Worm (Caenorhabditis elegans): ENCODE results near the gene Y73F8A.23.

- TF ChIP-seq ama-1 (optimal IDR thresholded peaks at IDR 0.05) (no peak), aly-1 (tag; optimal IDR thresholded peaks at IDR 0.05) (no peak), hmbx-1 (tag; optimal IDR thresholded peaks at IDR 0.05) (no peak), flt-1 (GFP tag; IDR thresholded peaks at IDR 0.05) (no peak), tbx-37 (GFP tag; conservative IDR thresholded peaks at IDR 0.05) (no peak), pes-1 (GFP tag; IDR thresholded peaks at IDR 0.05) (no peak; the same call in 1 of the 2 replicates), tbx-11 (GFP tag; IDR thresholded peaks at IDR 0.05) (no peak), sea-1 (GFP tag; conservative IDR thresholded peaks at IDR 0.05) (no peak)
These were observed 28.0 kb upstream of the Y73F8A.23 start, which contains the start of gene Y73F8A.27 for ce11 chrIV:15472387-15472859.
